Fruit fly (Drosophila melanogaster): Measurements from ENCODE around the gene Fhos.

The Fhos gene

DNA sequence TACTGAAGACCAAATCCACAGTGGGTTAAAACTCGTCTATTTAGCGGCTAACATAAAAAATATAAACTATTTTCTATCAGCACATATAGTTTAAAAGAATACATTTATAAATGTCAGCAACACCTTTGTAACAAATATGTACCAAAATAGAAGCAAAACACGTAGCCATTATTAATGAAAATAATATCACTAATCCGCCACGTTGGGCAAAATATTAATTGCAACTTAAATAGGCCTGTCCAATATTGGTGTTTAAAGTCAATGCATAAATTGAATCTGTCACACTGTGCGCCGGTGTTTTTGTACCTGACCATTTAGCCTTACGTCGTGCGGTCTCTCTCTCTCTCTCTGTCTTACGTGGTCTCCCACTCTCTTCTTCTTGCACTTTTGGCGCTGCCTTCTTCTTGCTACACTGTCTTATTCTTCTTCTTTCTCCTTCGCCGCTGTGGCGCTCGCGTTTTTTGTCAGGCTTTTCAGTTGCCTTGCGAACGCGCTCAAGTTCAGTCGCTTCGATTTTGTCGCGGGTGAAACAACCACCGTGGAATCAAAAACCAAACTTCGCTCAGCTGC, 12.6 kb downstream of the Fhos start (continued):
- TF ChIP-seq Fer2 (tag; optimal IDR thresholded peaks at IDR 0.05) (peak; percentile 59), sug (tag; optimal IDR thresholded peaks at IDR 0.05) (peak; percentile 97), HLH54F (GFP tag; optimal IDR thresholded peaks at IDR 0.05) (peak; percentile 98), esg (GFP tag; conservative IDR thresholded peaks at IDR 0.05) (peak; percentile 99), Hsf (GFP tag; optimal IDR thresholded peaks at IDR 0.05) (peak; percentile 99), BEAF-32 (GFP tag; optimal IDR thresholded peaks at IDR 0.05) (peak; percentile 31), CG14965 (GFP tag; optimal IDR thresholded peaks at IDR 0.05; ENCODE audit: borderline replicate concordance) (peak; percentile 81), ase (GFP tag; IDR thresholded peaks at IDR 0.05) (peak; percentile 97), CG12299 (tag; optimal IDR thresholded peaks at IDR 0.05) (peak; percentile 97), org-1 (GFP tag; optimal IDR thresholded peaks at IDR 0.05) (peak; percentile 99), Aef1 (GFP tag; IDR thresholded peaks at IDR 0.05) (peak; percentile 98), dimm (GFP tag; IDR thresholded peaks at IDR 0.05) (peak; percentile 92), CG4820 (GFP tag; optimal IDR thresholded peaks at IDR 0.05) (peak; percentile 97), Ets65A (GFP tag) (peak; percentile 95), CG10654 (GFP tag; optimal IDR thresholded peaks at IDR 0.05) (peak; percentile 94), cad (GFP tag; optimal IDR thresholded peaks at IDR 0.05) (no peak), CG8388 (GFP tag; optimal IDR thresholded peaks at IDR 0.05) (peak; percentile 97), CG15601 (tag; optimal IDR thresholded peaks at IDR 0.05) (peak; percentile 97), eyg (GFP tag; optimal IDR thresholded peaks at IDR 0.05) (peak; percentile 81), lov (optimal IDR thresholded peaks at IDR 0.05) (no peak), lov (GFP tag; IDR thresholded peaks at IDR 0.05) (peak; percentile 93), CG17328 (GFP tag; IDR thresholded peaks at IDR 0.05) (peak; percentile 97), ERR (GFP tag; optimal IDR thresholded peaks at IDR 0.05) (peak; percentile 91), kay (GFP tag; optimal IDR thresholded peaks at IDR 0.05) (peak; percentile 92), caup (GFP tag; optimal IDR thresholded peaks at IDR 0.05; ENCODE audit: severe bottlenecking) (peak; percentile 97), chinmo (GFP tag; IDR thresholded peaks at IDR 0.05; ENCODE audit: partially characterized antibody) (peak; percentile 95; the same call in 3 of the 4 replicates), Ets97D (GFP tag; optimal IDR thresholded peaks at IDR 0.05) (peak; percentile 73), CTCF (GFP tag; optimal IDR thresholded peaks at IDR 0.05) (peak; percentile 73), ara (GFP tag; IDR thresholded peaks at IDR 0.05) (peak; percentile 96), Drgx (GFP tag; IDR thresholded peaks at IDR 0.05) (peak; percentile 94), ham (GFP tag; IDR thresholded peaks at IDR 0.05) (peak; percentile 93), E2f2 (GFP tag; IDR thresholded peaks at IDR 0.05) (peak; percentile 83), wor (GFP tag; IDR thresholded peaks at IDR 0.05) (peak; percentile 99), MBD-R2 (GFP tag; IDR thresholded peaks at IDR 0.05) (peak; percentile 90), sim (GFP tag; IDR thresholded peaks at IDR 0.05) (peak; percentile 92), Lim3 (GFP tag; IDR thresholded peaks at IDR 0.05) (peak; percentile 97), gcm (GFP tag; optimal IDR thresholded peaks at IDR 0.05) (peak; percentile 97), jumu (GFP tag; optimal IDR thresholded peaks at IDR 0.05) (peak; percentile 98), sob (GFP tag; IDR thresholded peaks at IDR 0.05) (peak; percentile 98), Camta (GFP tag; optimal IDR thresholded peaks at IDR 0.05) (peak; percentile 91), tna (GFP tag; IDR thresholded peaks at IDR 0.05; ENCODE audit: partially characterized antibody) (no peak; the same call in 1 of the 2 replicates), CG18262 (tag; optimal IDR thresholded peaks at IDR 0.05) (peak; percentile 99), CG2120 (GFP tag; optimal IDR thresholded peaks at IDR 0.05) (peak; percentile 99), nom (GFP tag; optimal IDR thresholded peaks at IDR 0.05) (peak; percentile 86), CG7963 (GFP tag; IDR thresholded peaks at IDR 0.05; ENCODE audit: partially characterized antibody) (peak; percentile 40; the same call in 1 of the 3 replicates), dati (GFP tag; IDR thresholded peaks at IDR 0.05) (peak; percentile 93), dm (GFP tag; optimal IDR thresholded peaks at IDR 0.05) (peak; percentile 93), CG12104 (GFP tag; optimal IDR thresholded peaks at IDR 0.05) (peak; percentile 93), psq (GFP tag; optimal IDR thresholded peaks at IDR 0.05) (peak; percentile 83), CG7271 (tag; optimal IDR thresholded peaks at IDR 0.05) (peak; percentile 18), Fer1 (GFP tag; optimal IDR thresholded peaks at IDR 0.05) (peak; percentile 98), Rx (GFP tag; IDR thresholded peaks at IDR 0.05) (peak; percentile 95)

Measured in whole organism, embryonic.